Worm (Caenorhabditis elegans) whole organism, L4/young adult: ENCODE results near the gene Y70G10A.3.
"Not testable (repeated sequence)": the region's sequence is repeated elsewhere in the genome, so short reads cannot be mapped to it uniquely, and the experiment has no call there.

Source experiments
- W03F9.2 ChIP-seq: fragments of 150-350 bp; optimal IDR thresholded peaks from 2 replicates; lab custom pipeline; 2014; ENCODE audit warnings: missing biosample characterization, missing genetic modification characterization
- dao-5 ChIP-seq: sonication (generic microtip); optimal IDR thresholded peaks from 2 replicates; lab custom pipeline; 2016; ENCODE audit warnings: missing genotype, missing genetic modification characterization, moderate library complexity, missing compliant biosample characterization
- him-1 ChIP-seq: sonication (generic microtip); optimal IDR thresholded peaks from 2 replicates; lab custom pipeline; 2016; ENCODE audit warnings: missing genotype, missing genetic modification reagents, missing genetic modification characterization, missing compliant biosample characterization

Y70G10A.3 gene

ce11 chrIII:10215882-10216281, 23.0 kb upstream of the Y70G10A.3 start:
- TF ChIP-seq him-1 (tag; lab: Kevin White, UChicago) (no peak), dao-5 (tag; lab: Kevin White, UChicago) (no peak), W03F9.2 (tag; lab: Kevin White, UChicago) (no peak)

- TF ChIP-seq W03F9.2 (tag; lab: Kevin White, UChicago) (peak; percentile 57), him-1 (tag; lab: Kevin White, UChicago) (no peak), dao-5 (tag; lab: Kevin White, UChicago) (no peak)
These were observed 22.2 kb upstream of the Y70G10A.3 start, which contains the start of gene cts-1 for ce11 chrIII:10216585-10217278. Gene cts-1, minus strand, starts transcription at chrIII:10216635.

ce11 chrIII:10218587-10218986, 20.3 kb upstream of the Y70G10A.3 start, which contains the start of the genes rde-4 and cox-14:
Gene rde-4, minus strand, starts transcription at chrIII:10218646.
Gene cox-14, plus strand, starts transcription at chrIII:10218942.
- peak; percentile 82 for TF ChIP-seq W03F9.2 (tag; lab: Kevin White, UChicago)
- TF ChIP-seq him-1 (tag; lab: Kevin White, UChicago), result no peak
- TF ChIP-seq dao-5 (tag; lab: Kevin White, UChicago), result no peak

ce11 chrIII:10221860-10222259, 17.0 kb upstream of the Y70G10A.3 start, which contains the start of gene Y70G10A.4:
Gene Y70G10A.4, plus strand, starts transcription at chrIII:10222160.
- not testable (repeated sequence) for TF ChIP-seq W03F9.2, dao-5, him-1 (tag; lab: Kevin White, UChicago)

ce11 chrIII:10231641-10232040, 7.3 kb upstream of the Y70G10A.3 start:
- no peak for TF ChIP-seq dao-5 (tag; lab: Kevin White, UChicago)
- no peak for TF ChIP-seq him-1 (tag; lab: Kevin White, UChicago)
- TF ChIP-seq W03F9.2 (tag; lab: Kevin White, UChicago), result no peak

ce11 chrIII:10233979-10234378, 4.9 kb upstream of the Y70G10A.3 start, which contains the start of gene paml-1:
Gene paml-1, minus strand, starts transcription at chrIII:10234079.
- TF ChIP-seq W03F9.2 (tag; lab: Kevin White, UChicago) (no peak), him-1 (tag; lab: Kevin White, UChicago) (no peak), dao-5 (tag; lab: Kevin White, UChicago) (no peak)

ce11 chrIII:10236291-10236871, 2.5 kb upstream of the Y70G10A.3 start:
- TF ChIP-seq him-1 (tag; lab: Kevin White, UChicago) (no peak), W03F9.2 (tag; lab: Kevin White, UChicago) (no peak), dao-5 (tag; lab: Kevin White, UChicago) (no peak)

ce11 chrIII:10240073-10240472, 1.2 kb downstream of the Y70G10A.3 start:
- TF ChIP-seq dao-5 (tag; lab: Kevin White, UChicago), result no peak
- TF ChIP-seq W03F9.2 (tag; lab: Kevin White, UChicago), result no peak
- TF ChIP-seq him-1 (tag; lab: Kevin White, UChicago), result no peak

ce11 chrIII:10241332-10241829, 2.5 kb downstream of the Y70G10A.3 start:
- TF ChIP-seq W03F9.2 (tag; lab: Kevin White, UChicago) (no peak), him-1 (tag; lab: Kevin White, UChicago) (no peak), dao-5 (tag; lab: Kevin White, UChicago) (no peak)

- no peak for TF ChIP-seq W03F9.2 (tag; lab: Kevin White, UChicago)
- no peak for TF ChIP-seq him-1 (tag; lab: Kevin White, UChicago)
- TF ChIP-seq dao-5 (tag; lab: Kevin White, UChicago), result no peak
These were observed 5.1 kb downstream of the Y70G10A.3 start for ce11 chrIII:10244013-10244412.

- no peak for TF ChIP-seq dao-5 (tag; lab: Kevin White, UChicago)
- TF ChIP-seq him-1 (tag; lab: Kevin White, UChicago), result no peak
- TF ChIP-seq W03F9.2 (tag; lab: Kevin White, UChicago), result no peak
These were observed 9.7 kb downstream of the Y70G10A.3 start, which contains the start of the genes div-1 and cor-1 for ce11 chrIII:10248441-10249137. Gene div-1, minus strand, starts transcription at chrIII:10248559. Gene cor-1, plus strand, starts transcription at chrIII:10249111.

ce11 chrIII:10251114-10251513, 12.2 kb downstream of the Y70G10A.3 start:
- no peak for TF ChIP-seq him-1 (tag; lab: Kevin White, UChicago)
- no peak for TF ChIP-seq W03F9.2 (tag; lab: Kevin White, UChicago)
- TF ChIP-seq dao-5 (tag; lab: Kevin White, UChicago), result no peak
